Worm (Caenorhabditis elegans): Measurements from ENCODE around the gene F17C11.2.

ce11 chrV:10898629-10899028, 49.4 kb upstream of the F17C11.2 start:
- TF ChIP-seq tbx-11 (GFP tag; IDR thresholded peaks at IDR 0.05) (no peak), F13C5.2 (tag; optimal IDR thresholded peaks at IDR 0.05) (no peak)
